Worm (Caenorhabditis elegans) whole organism, young adult: ENCODE results near the gene inft-2.

Experiments
- B0035.1 ChIP-seq: sonication (generic microtip); optimal IDR thresholded peaks from 2 replicates; lab custom pipeline; 2016; ENCODE audit warnings: missing genetic modification characterization, mild to moderate bottlenecking, missing compliant biosample characterization, missing genotype, missing genetic modification reagents
- C17E4.6 ChIP-seq: fragments of 200-800 bp; sonication (Bioruptor generic); IDR thresholded peaks from 2 replicates; pipeline ENCODE4 v1.3.6; 2022; ENCODE audit warnings: missing genetic modification reagents, missing genetic modification characterization, missing compliant biosample characterization
- D2030.7 ChIP-seq: fragments of 200-800 bp; sonication (Bioruptor generic); IDR thresholded peaks from 2 replicates; pipeline ENCODE4 v1.3.6; 2022; ENCODE audit warnings: missing genetic modification reagents, missing genetic modification characterization, missing compliant biosample characterization
- F10E7.11 ChIP-seq: sonication (generic microtip); optimal IDR thresholded peaks from 2 replicates; lab custom pipeline; 2017; ENCODE audit warnings: mild to moderate bottlenecking, missing genetic modification characterization, moderate library complexity, missing compliant biosample characterization
- F37B4.10 ChIP-seq: fragments of 200-800 bp; sonication (Bioruptor generic); IDR thresholded peaks from 2 replicates; pipeline ENCODE4 v1.3.6; 2022; ENCODE audit warnings: missing genetic modification characterization, missing compliant biosample characterization
- F57A8.1 ChIP-seq: fragments of 200-800 bp; sonication (Bioruptor generic); optimal IDR thresholded peaks from 2 replicates; lab custom pipeline; 2018; ENCODE audit warnings: mild to moderate bottlenecking, missing genetic modification characterization, moderate library complexity, missing compliant biosample characterization
- K11D2.4 ChIP-seq: fragments of 200-800 bp; sonication (Bioruptor generic); IDR thresholded peaks from 2 replicates; pipeline ENCODE4 v1.3.6; 2022; ENCODE audit warnings: missing genetic modification reagents, missing genetic modification characterization, missing compliant biosample characterization
- K12H6.12 ChIP-seq: fragments of 200-800 bp; sonication (Bioruptor generic); optimal IDR thresholded peaks from 2 replicates; lab custom pipeline; 2018; ENCODE audit warnings: mild to moderate bottlenecking, missing genetic modification characterization, missing compliant biosample characterization
- Y53G8AR.9 ChIP-seq: fragments of 200-800 bp; sonication (Bioruptor generic); conservative IDR thresholded peaks from 2 replicates; pipeline ENCODE4 v1.3.6; 2022; ENCODE audit warnings: missing genetic modification reagents, missing genetic modification characterization, missing compliant biosample characterization
- Y95B8A.8 ChIP-seq: fragments of 200-800 bp; sonication (Bioruptor generic); IDR thresholded peaks from 2 replicates; pipeline ENCODE4 v1.3.6; 2022; ENCODE audit warnings: missing genetic modification reagents, missing genetic modification characterization, missing compliant biosample characterization
- akir-1 ChIP-seq: fragments of 200-800 bp; sonication (Bioruptor generic); optimal IDR thresholded peaks from 2 replicates; lab custom pipeline; 2018; ENCODE audit warnings: mild to moderate bottlenecking, missing genetic modification characterization, moderate library complexity, missing compliant biosample characterization
- ama-1 ChIP-seq, 3 experiments: fragments of 150-350 bp in 1 of 3; sonication (generic microtip) in 2 of 3; optimal IDR thresholded peaks; 2 replicates each; lab custom pipeline; 2014 to 2018; ENCODE audit warnings: missing biosample characterization in 2 of 3, missing genetic modification characterization in 2 of 3, missing genetic modification reagents in 2 of 3
- aptf-2 ChIP-seq: fragments of 200-800 bp; sonication (Bioruptor generic); conservative IDR thresholded peaks from 2 replicates; pipeline ENCODE4 v1.3.6; 2022; ENCODE audit warnings: missing genetic modification reagents, missing genetic modification characterization, missing compliant biosample characterization
- cebp-1 ChIP-seq, 2 experiments: fragments of 200-800 bp in 1 of 2; sonication (Bioruptor generic) in 1 of 2; sonication (generic microtip) in 1 of 2; IDR thresholded peaks in 1 of 2; optimal IDR thresholded peaks in 1 of 2; 2 replicates each; pipeline versions ENCODE4 v1.3.6 to Lab custom; 2017 to 2022; ENCODE audit warnings: missing compliant biosample characterization in 2 of 2, missing genetic modification characterization in 2 of 2, mild to moderate bottlenecking in 1 of 2, missing genetic modification reagents in 1 of 2, moderate library complexity in 1 of 2
- die-1 ChIP-seq: sonication (generic microtip); optimal IDR thresholded peaks from 2 replicates; lab custom pipeline; 2016; ENCODE audit warnings: missing genotype, mild to moderate bottlenecking, missing genetic modification characterization, missing compliant biosample characterization
- dox-1 ChIP-seq: fragments of 200-800 bp; sonication (Bioruptor generic); IDR thresholded peaks from 2 replicates; pipeline ENCODE4 v1.3.6; 2022; ENCODE audit warnings: missing genetic modification reagents, missing genetic modification characterization, missing compliant biosample characterization
- efl-1 ChIP-seq: fragments of 150-350 bp; optimal IDR thresholded peaks from 2 replicates; lab custom pipeline; 2014; ENCODE audit warnings: missing biosample characterization, missing genetic modification reagents, missing genetic modification characterization
- hmg-1.2 ChIP-seq: fragments of 200-800 bp; sonication (Bioruptor generic); IDR thresholded peaks from 2 replicates; pipeline ENCODE4 v1.3.6; 2022; ENCODE audit warnings: missing genetic modification reagents, missing genetic modification characterization, missing compliant biosample characterization
- hmg-20 ChIP-seq: fragments of 200-800 bp; sonication (Bioruptor generic); IDR thresholded peaks from 2 replicates; pipeline ENCODE4 v1.3.6; 2022; ENCODE audit warnings: missing genetic modification reagents, missing genetic modification characterization, missing compliant biosample characterization
- hsf-1 ChIP-seq: fragments of 200-800 bp; sonication (Bioruptor generic); IDR thresholded peaks from 2 replicates; pipeline ENCODE4 v1.3.6; 2022; ENCODE audit warnings: missing genetic modification reagents, missing genetic modification characterization, missing compliant biosample characterization
- lin-54 ChIP-seq: fragments of 200-800 bp; sonication (Bioruptor generic); optimal IDR thresholded peaks from 2 replicates; lab custom pipeline; 2018; ENCODE audit warnings: mild to moderate bottlenecking, missing genetic modification characterization, missing compliant biosample characterization
- madf-3 ChIP-seq: fragments of 200-800 bp; sonication (Bioruptor generic); IDR thresholded peaks from 2 replicates; pipeline ENCODE4 v1.3.6; 2022; ENCODE audit warnings: missing genetic modification reagents, missing genetic modification characterization, missing compliant biosample characterization
- madf-6 ChIP-seq: fragments of 200-800 bp; sonication (Bioruptor generic); IDR thresholded peaks from 2 replicates; pipeline ENCODE4 v1.3.6; 2022; ENCODE audit warnings: missing genetic modification reagents, missing genetic modification characterization, missing compliant biosample characterization
- madf-8 ChIP-seq: fragments of 200-800 bp; sonication (Bioruptor generic); conservative IDR thresholded peaks from 2 replicates; pipeline ENCODE4 v1.3.6; 2022; ENCODE audit warnings: missing genetic modification reagents, missing genetic modification characterization, missing compliant biosample characterization
- nfya-2 ChIP-seq: fragments of 200-800 bp; sonication (Bioruptor generic); IDR thresholded peaks from 2 replicates; pipeline ENCODE4 v1.3.6; 2022; ENCODE audit warnings: missing genetic modification reagents, missing genetic modification characterization, missing compliant biosample characterization
- nfyb-1 ChIP-seq: fragments of 200-800 bp; sonication (Bioruptor generic); IDR thresholded peaks from 2 replicates; pipeline ENCODE4 v1.3.6; 2022; ENCODE audit warnings: missing genetic modification reagents, missing genetic modification characterization, missing compliant biosample characterization
- nhr-179 ChIP-seq: sonication (generic microtip); optimal IDR thresholded peaks from 2 replicates; lab custom pipeline; 2016; ENCODE audit warnings: mild to moderate bottlenecking, missing genetic modification characterization, missing compliant biosample characterization
- nhr-80 ChIP-seq: sonication (generic microtip); optimal IDR thresholded peaks from 2 replicates; lab custom pipeline; 2016; ENCODE audit warnings: missing genetic modification characterization, missing compliant biosample characterization
- pbrm-1 ChIP-seq: fragments of 200-800 bp; sonication (Bioruptor generic); IDR thresholded peaks from 2 replicates; pipeline ENCODE4 v1.3.6; 2022; ENCODE audit warnings: missing genetic modification reagents, missing genetic modification characterization, missing compliant biosample characterization
- tlf-1 ChIP-seq: fragments of 200-800 bp; sonication (Bioruptor generic); optimal IDR thresholded peaks from 2 replicates; lab custom pipeline; 2018; ENCODE audit warnings: mild to moderate bottlenecking, missing genetic modification characterization, missing compliant biosample characterization
- unc-62 ChIP-seq: fragments of 150-350 bp; optimal IDR thresholded peaks from 2 replicates; lab custom pipeline; 2014; ENCODE audit warnings: missing biosample characterization, missing genetic modification reagents, missing genetic modification characterization
- zfh-2 ChIP-seq: fragments of 200-800 bp; sonication (Bioruptor generic); conservative IDR thresholded peaks from 2 replicates; pipeline ENCODE4 v1.3.6; 2022; ENCODE audit warnings: missing genetic modification reagents, missing genetic modification characterization, missing compliant biosample characterization
- ztf-18 ChIP-seq: sonication (generic microtip); optimal IDR thresholded peaks from 2 replicates; lab custom pipeline; 2016; ENCODE audit warnings: missing genotype, mild to moderate bottlenecking, missing genetic modification characterization, missing compliant biosample characterization

inft-2 gene

DNA sequence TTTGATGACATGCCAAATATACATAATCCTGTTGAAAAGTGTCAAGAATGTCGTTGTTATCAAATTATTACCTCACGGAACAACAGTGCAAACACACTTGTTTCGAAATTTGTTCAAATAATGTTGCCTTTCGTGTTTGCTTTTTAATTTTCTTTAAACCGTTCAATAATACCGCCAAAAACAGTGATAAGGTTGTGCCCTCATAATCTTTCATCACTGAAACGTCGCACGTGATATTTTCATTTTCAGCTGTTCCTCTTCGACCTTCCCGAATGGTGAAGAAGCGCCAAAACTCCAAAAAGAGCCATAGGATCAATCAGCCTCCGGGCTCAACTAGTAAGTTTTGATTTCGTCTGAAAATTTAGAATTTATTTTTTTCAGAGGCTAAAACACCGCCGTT, at the start of gene inft-2:
TSS of gene inft-2 (plus strand) at position 248 of the 400 bp plus-strand sequence.
- no peak for TF ChIP-seq C17E4.6
- peak; percentile 65; the same call in 1 of the 2 replicates for TF ChIP-seq cebp-1 (GFP tag; IDR thresholded peaks at IDR 0.05; lab: Robert Waterston, UW)
- TF ChIP-seq cebp-1 (tag; optimal IDR thresholded peaks at IDR 0.05; lab: Kevin White, UChicago), result no peak
- TF ChIP-seq unc-62, result peak; percentile 40
- peak; percentile 71 for TF ChIP-seq nhr-80 (tag; lab: Kevin White, UChicago)
- TF ChIP-seq nfyb-1 (GFP tag; lab: Robert Waterston, UW), result no peak

DNA sequence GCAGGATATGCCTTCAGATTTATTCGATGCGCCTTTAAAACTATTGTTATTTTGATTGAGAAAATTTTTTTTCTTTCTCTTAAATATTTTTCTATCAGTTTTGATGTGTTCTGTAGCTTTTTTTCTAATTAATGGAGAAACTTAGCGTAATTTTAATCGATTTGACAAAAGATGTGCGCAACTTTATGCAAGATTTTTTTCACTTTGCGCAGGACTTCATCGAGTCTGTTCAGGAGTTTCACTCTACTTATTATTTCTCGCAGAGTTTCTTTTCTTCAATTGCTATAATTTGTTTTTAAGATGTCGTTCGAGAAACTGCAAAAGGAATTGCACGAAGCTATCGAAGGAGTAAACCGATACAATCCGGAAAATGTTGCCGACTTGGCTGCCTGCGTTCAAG, 48.4 kb upstream of the inft-2 start, which contains the start of gene eif-3.K:
TSS of gene eif-3.K (plus strand) at position 301 of the 400 bp plus-strand sequence.
- no peak for TF ChIP-seq lin-54
- no peak for TF ChIP-seq aptf-2 (GFP tag; lab: Robert Waterston, UW)
- TF ChIP-seq, all 124 proteins: peak for 0

DNA sequence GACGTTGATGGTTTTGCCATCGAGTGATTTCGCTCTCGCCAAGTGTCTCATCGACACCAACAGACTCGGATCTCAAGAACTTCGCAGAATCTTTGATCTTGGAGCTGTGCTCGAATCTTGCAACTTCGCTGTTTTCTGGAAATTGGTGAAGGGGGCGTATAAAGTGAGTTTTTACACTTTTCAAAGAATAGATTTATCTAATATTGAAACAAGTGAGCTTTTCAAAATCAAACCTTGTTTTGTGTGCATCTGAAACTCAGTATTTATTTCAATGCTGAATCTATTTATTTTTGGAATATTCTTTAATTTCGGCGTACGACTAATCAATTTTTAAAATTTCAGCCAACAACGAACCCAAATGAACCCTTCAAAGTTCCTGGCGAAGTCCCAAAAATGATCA, 47.9 kb upstream of the inft-2 start:
- TF ChIP-seq tlf-1 (GFP tag; lab: Kevin White, UChicago), result no peak
- no peak for TF ChIP-seq nfya-2
- TF ChIP-seq ztf-18 (tag; lab: Kevin White, UChicago), result no peak
- no peak for TF ChIP-seq F37B4.10 (GFP tag; lab: Robert Waterston, UW)
- TF ChIP-seq hmg-20, result no peak
- TF ChIP-seq Y95B8A.8 (GFP tag; lab: Robert Waterston, UW), result no peak
- no peak for TF ChIP-seq nhr-80 (tag; lab: Kevin White, UChicago)
- no peak for TF ChIP-seq B0035.1 (tag; lab: Kevin White, UChicago)
- no peak for TF ChIP-seq dox-1 (GFP tag; lab: Robert Waterston, UW)
- no peak for TF ChIP-seq akir-1 (GFP tag; lab: Kevin White, UChicago)
- no peak for TF ChIP-seq lin-54
- no peak for TF ChIP-seq hmg-1.2 (GFP tag; lab: Robert Waterston, UW)
- no peak for TF ChIP-seq F10E7.11 (tag; lab: Kevin White, UChicago)
- no peak for TF ChIP-seq K12H6.12 (tag; lab: Kevin White, UChicago)

DNA sequence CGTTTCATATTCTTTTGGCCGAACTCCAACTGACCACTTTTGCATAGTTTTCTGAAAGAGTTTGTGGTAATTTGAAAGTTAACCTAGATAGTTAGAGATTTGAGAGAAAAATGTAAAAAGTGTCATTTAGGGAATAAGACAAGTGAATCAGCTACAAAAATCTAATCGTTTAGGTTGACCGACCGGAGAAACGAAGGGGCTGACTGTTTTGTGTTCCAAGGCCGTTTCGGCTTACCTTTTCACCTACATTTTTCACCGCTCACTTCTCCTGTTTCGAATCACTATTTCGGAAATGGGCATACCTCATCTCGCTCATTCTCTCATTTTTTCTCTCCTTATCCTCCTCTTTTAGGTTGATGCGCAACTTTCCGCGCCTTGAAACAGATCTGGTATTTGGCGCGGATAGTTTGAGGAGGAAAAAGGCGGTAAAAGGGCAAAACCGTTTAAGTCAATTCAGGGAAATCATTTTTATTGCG, 41.0 kb upstream of the inft-2 start, which contains the start of gene mpst-7:
TSS of gene mpst-7 (minus strand) at position 51 of the 476 bp plus-strand sequence.
- TF ChIP-seq hmg-1.2 (GFP tag; lab: Robert Waterston, UW) (no peak), efl-1 (GFP tag; lab: Kevin White, UChicago) (peak; percentile 57), D2030.7 (GFP tag; lab: Robert Waterston, UW) (no peak), madf-8 (GFP tag; lab: Robert Waterston, UW) (no peak; the same call in 1 of the 2 replicates), hsf-1 (GFP tag; lab: Robert Waterston, UW) (no peak), madf-3 (GFP tag; lab: Robert Waterston, UW) (no peak), madf-6 (GFP tag; lab: Robert Waterston, UW) (peak; percentile 36; the same call in 1 of the 2 replicates), nfya-2 (no peak), ama-1 (optimal IDR thresholded peaks at IDR 0.05; lab: Kevin White, UChicago) (no peak), ama-1 (GFP tag; optimal IDR thresholded peaks at IDR 0.05; lab: Kevin White, UChicago) (no peak), K11D2.4 (GFP tag; lab: Robert Waterston, UW) (no peak), pbrm-1 (GFP tag; lab: Robert Waterston, UW) (no peak), F10E7.11 (tag; lab: Kevin White, UChicago) (no peak), nhr-179 (no peak), zfh-2 (GFP tag; lab: Robert Waterston, UW) (no peak), F57A8.1 (GFP tag; lab: Kevin White, UChicago) (no peak), die-1 (no peak), Y53G8AR.9 (no peak)
- TF ChIP-seq, all 124 proteins: peak for 2
